Fruit fly (Drosophila melanogaster): Measurements from ENCODE around the gene mRpL9.

dm6 chr3R:15282326-15282725 is 48.2 kb upstream of the mRpL9 start:
- no peak for TF ChIP-seq CG8478 (optimal IDR thresholded peaks at IDR 0.05)
- TF ChIP-seq CTCF (optimal IDR thresholded peaks at IDR 0.05), result no peak
